Worm (Caenorhabditis elegans) whole organism, early embryonic: ENCODE results near the gene nhr-138.
"Not testable (repeated sequence)": the region's sequence is repeated elsewhere in the genome, so short reads cannot be mapped to it uniquely, and the experiment has no call there.

Experiments
- ama-1 ChIP-seq: fragments of 150-350 bp; optimal IDR thresholded peaks from 2 replicates; lab custom pipeline; 2014
- tra-4 ChIP-seq: sonication (generic microtip); optimal IDR thresholded peaks from 2 replicates; lab custom pipeline; 2017; ENCODE audit warnings: missing genetic modification characterization, missing compliant biosample characterization

ce11 chrIV:9767054-9767453, 42.0 kb downstream of the nhr-138 start, which contains the start of gene msp-79:
- TF ChIP-seq tra-4 (tag; lab: Kevin White, UChicago); ama-1 (lab: Kevin White, UChicago): not testable (repeated sequence)
